Worm (Caenorhabditis elegans) whole organism, L4/young adult: ENCODE results near the gene F41B5.1.

Experiments
- dao-5 ChIP-seq: sonication (generic microtip); optimal IDR thresholded peaks from 2 replicates; lab custom pipeline; 2016; ENCODE audit warnings: missing genotype, missing genetic modification characterization, moderate library complexity, missing compliant biosample characterization
- him-1 ChIP-seq: sonication (generic microtip); optimal IDR thresholded peaks from 2 replicates; lab custom pipeline; 2016; ENCODE audit warnings: missing genotype, missing genetic modification reagents, missing genetic modification characterization, missing compliant biosample characterization

DNA sequence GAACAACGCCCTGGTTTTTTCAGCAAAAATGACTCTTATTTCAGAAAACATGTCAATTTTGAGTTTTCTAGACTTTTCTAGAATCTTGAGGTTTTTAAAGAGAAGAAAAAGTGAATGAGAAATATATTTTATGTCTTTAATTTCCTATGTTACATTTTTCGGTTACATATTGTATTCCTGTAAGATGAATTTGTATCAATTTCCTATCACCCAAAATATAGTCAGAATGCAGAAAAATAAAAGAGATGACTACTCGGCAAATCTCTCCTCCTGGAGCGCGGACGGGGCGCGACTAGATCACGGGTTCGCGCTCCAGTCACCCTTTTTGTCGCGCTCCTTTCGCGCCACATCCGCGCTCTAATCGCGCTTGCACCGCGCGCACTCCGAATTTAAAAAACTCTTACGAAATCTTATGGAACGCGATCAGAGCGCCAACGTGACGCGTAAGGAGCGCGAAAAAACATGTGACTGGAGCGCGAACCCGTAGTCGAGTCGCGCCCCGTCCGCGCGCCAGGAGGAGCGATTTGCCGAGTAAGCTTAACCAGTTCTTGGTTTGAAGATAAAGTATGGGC lies 694 bp upstream of the F41B5.1 start, which contains the start of gene str-253:
- TF ChIP-seq dao-5 (tag; lab: Kevin White, UChicago) (no peak), him-1 (tag; lab: Kevin White, UChicago) (no peak)
